Fruit fly (Drosophila melanogaster) whole organism, embryonic: ENCODE measurements around the gene CG5023.

ENCODE experiments used
- CG3995 ChIP-seq: fragments of 200-800 bp; sonication (Bioruptor generic); optimal IDR thresholded peaks from 3 replicates; lab custom pipeline; 2016; ENCODE audit warnings: missing biosample characterization, missing genetic modification characterization
- MTF-1 ChIP-seq: fragments of 200-800 bp; sonication (Bioruptor generic); optimal IDR thresholded peaks from 2 replicates; lab custom pipeline; 2018; ENCODE audit warnings: missing biosample characterization, mild to moderate bottlenecking, missing genetic modification characterization, borderline replicate concordance
- hb ChIP-seq: fragments of 200-800 bp; sonication (Bioruptor generic); IDR thresholded peaks from 3 replicates; pipeline ENCODE4 v1.3.6; 2022; ENCODE audit warnings: missing biosample characterization, missing genetic modification characterization; ENCODE audit not compliant: partially characterized antibody
- sens-2 ChIP-seq: fragments of 200-800 bp; sonication (Bioruptor generic); IDR thresholded peaks from 2 replicates; pipeline ENCODE4 v1.3.6; 2022; ENCODE audit warnings: missing biosample characterization, missing genetic modification characterization

DNA sequence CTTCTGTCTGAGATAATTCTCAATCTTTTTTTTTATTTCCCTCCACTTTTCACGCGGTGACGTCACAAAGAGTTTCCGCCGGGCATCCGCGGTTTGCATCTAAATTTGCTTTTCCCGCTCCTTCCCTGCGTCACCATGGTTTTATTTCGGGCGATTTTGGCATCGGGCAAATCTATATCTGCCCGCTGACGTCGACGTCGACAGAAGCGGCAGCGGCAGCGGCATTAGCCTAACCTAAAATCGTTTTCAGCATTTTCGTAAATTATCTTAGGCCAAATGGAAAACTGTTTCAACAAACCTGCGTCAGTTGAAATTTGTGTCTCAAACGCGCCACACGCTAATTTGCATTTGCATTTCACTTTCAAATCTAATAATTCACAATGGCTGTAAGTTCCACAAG lies at the start of gene CG5023:
- TF ChIP-seq CG3995 (GFP tag; lab: Kevin White, UChicago) (no peak), hb (GFP tag; lab: Robert Waterston, UW) (no peak), sens-2 (GFP tag; lab: Robert Waterston, UW) (no peak), MTF-1 (no peak)
